Worm (Caenorhabditis elegans) whole organism, L3 larva: ENCODE results near the gene catp-7.

Experiments
- R02D3.7 ChIP-seq: fragments of 150-350 bp; optimal IDR thresholded peaks from 2 replicates; lab custom pipeline; 2014; ENCODE audit warnings: missing biosample characterization, missing genetic modification characterization
- ZK546.5 ChIP-seq: sonication (generic microtip); optimal IDR thresholded peaks from 2 replicates; lab custom pipeline; 2017; ENCODE audit warnings: missing biosample characterization, missing genetic modification characterization
- elt-2 ChIP-seq: sonication (generic microtip); optimal IDR thresholded peaks from 2 replicates; lab custom pipeline; 2016; ENCODE audit warnings: missing genetic modification reagents, mild to moderate bottlenecking, missing genetic modification characterization, missing compliant biosample characterization
- fos-1 ChIP-seq: fragments of 150-350 bp; optimal IDR thresholded peaks from 2 replicates; lab custom pipeline; 2014; ENCODE audit warnings: missing biosample characterization, missing genetic modification characterization
- mdl-1 ChIP-seq: fragments of 150-350 bp; optimal IDR thresholded peaks from 2 replicates; lab custom pipeline; 2014; ENCODE audit warnings: missing biosample characterization, missing genetic modification characterization
- nhr-11 ChIP-seq: fragments of 150-350 bp; optimal IDR thresholded peaks from 2 replicates; lab custom pipeline; 2014; ENCODE audit warnings: missing biosample characterization, missing genetic modification characterization
- nhr-12 ChIP-seq: fragments of 150-350 bp; optimal IDR thresholded peaks from 2 replicates; lab custom pipeline; 2014; ENCODE audit warnings: missing biosample characterization, missing genetic modification characterization
- nhr-237 ChIP-seq: fragments of 150-350 bp; optimal IDR thresholded peaks from 2 replicates; lab custom pipeline; 2014; ENCODE audit warnings: missing biosample characterization, missing genetic modification characterization
- skn-1 ChIP-seq: fragments of 150-350 bp; optimal IDR thresholded peaks from 2 replicates; lab custom pipeline; 2014; ENCODE audit warnings: missing biosample characterization, missing genetic modification characterization
- ztf-11 ChIP-seq: fragments of 150-350 bp; optimal IDR thresholded peaks from 2 replicates; lab custom pipeline; 2014; ENCODE audit warnings: missing biosample characterization, missing genetic modification characterization

DNA sequence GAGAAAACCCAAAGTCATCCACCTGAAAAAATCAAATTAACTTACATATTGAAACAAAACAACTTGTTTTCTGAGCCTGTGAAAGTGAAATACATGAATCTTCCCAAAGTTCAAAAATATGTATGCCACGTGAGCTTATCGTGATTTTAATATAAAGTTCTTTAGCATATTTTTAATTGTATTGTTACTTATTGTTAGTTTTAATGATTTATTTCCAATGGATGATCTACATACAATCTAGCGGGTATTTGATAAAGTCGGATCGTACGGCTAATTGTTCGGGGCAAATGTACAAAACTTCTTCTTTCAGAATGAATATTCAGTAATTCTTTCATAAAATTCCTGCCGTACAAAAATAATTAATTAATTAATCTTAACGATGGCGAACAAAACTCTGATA is 15.5 kb upstream of the catp-7 start, which contains the start of gene Y59H11AM.4:
- TF ChIP-seq R02D3.7 (tag; lab: Kevin White, UChicago) (no peak), elt-2 (no peak), mdl-1 (tag; lab: Kevin White, UChicago) (no peak), fos-1 (tag; lab: Kevin White, UChicago) (no peak), skn-1 (tag; lab: Kevin White, UChicago) (no peak), nhr-12 (no peak), ZK546.5 (tag; lab: Kevin White, UChicago) (no peak), nhr-11 (no peak), ztf-11 (tag; lab: Kevin White, UChicago) (no peak), nhr-237 (tag; lab: Kevin White, UChicago) (no peak)
